Worm (Caenorhabditis elegans) whole organism, L4/young adult: ENCODE measurements around the gene fbxa-37.

Experiments used
- W03F9.2 ChIP-seq: fragments of 150-350 bp; optimal IDR thresholded peaks from 2 replicates; lab custom pipeline; 2014; ENCODE audit warnings: missing biosample characterization, missing genetic modification characterization
- him-1 ChIP-seq: sonication (generic microtip); optimal IDR thresholded peaks from 2 replicates; lab custom pipeline; 2016; ENCODE audit warnings: missing genotype, missing genetic modification reagents, missing genetic modification characterization, missing compliant biosample characterization

DNA sequence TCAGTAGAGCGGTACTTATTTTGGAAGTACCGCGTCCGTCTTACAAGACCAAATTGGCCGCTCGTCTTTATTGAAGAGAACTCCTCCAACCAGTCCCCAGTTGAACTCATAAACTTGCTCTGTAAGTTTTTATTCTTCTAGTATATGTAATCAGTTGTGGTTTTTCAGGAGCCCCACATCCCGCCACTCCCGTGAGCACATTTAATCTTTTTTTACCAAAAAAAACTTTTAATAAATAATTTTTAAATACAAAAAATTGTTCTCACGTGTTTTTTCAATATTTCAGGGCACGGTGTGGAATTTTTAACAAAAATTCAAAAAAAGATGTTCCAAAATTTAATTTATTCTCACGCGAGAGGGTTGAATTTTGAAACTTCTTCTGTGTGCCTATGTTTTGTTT lies 39.7 kb downstream of the fbxa-37 start, which contains the start of gene fbxa-14:
- no peak for TF ChIP-seq him-1 (tag; lab: Kevin White, UChicago)
- no peak for TF ChIP-seq W03F9.2 (tag; lab: Kevin White, UChicago)
